Worm (Caenorhabditis elegans) whole organism, young adult: ENCODE results near the gene let-721.

Experiments used
- B0019.2 ChIP-seq: fragments of 200-800 bp; sonication (Bioruptor generic); conservative IDR thresholded peaks from 2 replicates; pipeline ENCODE4 v1.3.6; 2022; ENCODE audit warnings: missing genetic modification reagents, missing genetic modification characterization, missing compliant biosample characterization
- C06A6.2 ChIP-seq: fragments of 200-800 bp; sonication (Bioruptor generic); conservative IDR thresholded peaks from 2 replicates; pipeline ENCODE4 v1.3.6; 2022; ENCODE audit warnings: missing genetic modification characterization, missing compliant biosample characterization
- F22D6.2 ChIP-seq: sonication (generic microtip); optimal IDR thresholded peaks from 2 replicates; lab custom pipeline; 2016; ENCODE audit warnings: mild to moderate bottlenecking, missing genetic modification characterization, missing compliant biosample characterization
- F49E8.2 ChIP-seq: sonication (generic microtip); optimal IDR thresholded peaks from 3 replicates; lab custom pipeline; 2017; ENCODE audit warnings: missing genetic modification characterization, mild to moderate bottlenecking, missing compliant biosample characterization, antibody characterized with exemption, moderate library complexity; ENCODE audit not compliant: insufficient read depth
- F57A8.1 ChIP-seq: fragments of 200-800 bp; sonication (Bioruptor generic); optimal IDR thresholded peaks from 2 replicates; lab custom pipeline; 2018; ENCODE audit warnings: mild to moderate bottlenecking, missing genetic modification characterization, moderate library complexity, missing compliant biosample characterization
- K11D2.4 ChIP-seq: fragments of 200-800 bp; sonication (Bioruptor generic); IDR thresholded peaks from 2 replicates; pipeline ENCODE4 v1.3.6; 2022; ENCODE audit warnings: missing genetic modification reagents, missing genetic modification characterization, missing compliant biosample characterization
- Y53G8AR.9 ChIP-seq: fragments of 200-800 bp; sonication (Bioruptor generic); conservative IDR thresholded peaks from 2 replicates; pipeline ENCODE4 v1.3.6; 2022; ENCODE audit warnings: missing genetic modification reagents, missing genetic modification characterization, missing compliant biosample characterization
- ZK185.1 ChIP-seq: sonication (generic microtip); optimal IDR thresholded peaks from 2 replicates; lab custom pipeline; 2016; ENCODE audit warnings: mild to moderate bottlenecking, missing genetic modification characterization, missing compliant biosample characterization; ENCODE audit not compliant: poor library complexity, severe bottlenecking
- akir-1 ChIP-seq: fragments of 200-800 bp; sonication (Bioruptor generic); optimal IDR thresholded peaks from 2 replicates; lab custom pipeline; 2018; ENCODE audit warnings: mild to moderate bottlenecking, missing genetic modification characterization, moderate library complexity, missing compliant biosample characterization
- aptf-3 ChIP-seq: fragments of 200-800 bp; sonication (Bioruptor generic); IDR thresholded peaks from 2 replicates; pipeline ENCODE4 v1.3.6; 2022; ENCODE audit warnings: missing genetic modification characterization, missing compliant biosample characterization
- attf-3 ChIP-seq: fragments of 200-800 bp; sonication (Bioruptor generic); conservative IDR thresholded peaks from 2 replicates; pipeline ENCODE4 v1.3.6; 2022; ENCODE audit warnings: missing genetic modification reagents, missing genetic modification characterization, missing compliant biosample characterization
- attf-5 ChIP-seq: fragments of 200-800 bp; sonication (Bioruptor generic); optimal IDR thresholded peaks from 2 replicates; lab custom pipeline; 2018; ENCODE audit warnings: mild to moderate bottlenecking, missing genetic modification characterization, missing compliant biosample characterization
- attf-6 ChIP-seq: fragments of 200-800 bp; sonication (Bioruptor generic); IDR thresholded peaks from 2 replicates; pipeline ENCODE4 v1.3.6; 2022; ENCODE audit warnings: missing genetic modification reagents, missing genetic modification characterization, missing compliant biosample characterization
- bed-1 ChIP-seq: fragments of 200-800 bp; sonication (Bioruptor generic); IDR thresholded peaks from 2 replicates; pipeline ENCODE4 v1.3.6; 2022; ENCODE audit warnings: missing genetic modification reagents, missing genetic modification characterization, missing compliant biosample characterization
- bed-2 ChIP-seq: fragments of 200-800 bp; sonication (Bioruptor generic); IDR thresholded peaks from 2 replicates; pipeline ENCODE4 v1.3.6; 2022; ENCODE audit warnings: missing genetic modification reagents, missing genetic modification characterization, missing compliant biosample characterization
- ccch-3 ChIP-seq: fragments of 200-800 bp; sonication (Bioruptor generic); optimal IDR thresholded peaks from 2 replicates; lab custom pipeline; 2018; ENCODE audit warnings: mild to moderate bottlenecking, missing genetic modification characterization, missing compliant biosample characterization
- cebp-2 ChIP-seq: fragments of 200-800 bp; sonication (Bioruptor generic); IDR thresholded peaks from 2 replicates; pipeline ENCODE4 v1.3.6; 2022; ENCODE audit warnings: missing genetic modification characterization, missing compliant biosample characterization
- ceh-27 ChIP-seq: fragments of 200-800 bp; sonication (Bioruptor generic); optimal IDR thresholded peaks from 2 replicates; lab custom pipeline; 2018; ENCODE audit warnings: mild to moderate bottlenecking, missing genetic modification characterization, moderate library complexity, missing compliant biosample characterization
- ceh-58 ChIP-seq: fragments of 200-800 bp; sonication (Bioruptor generic); IDR thresholded peaks from 2 replicates; pipeline ENCODE4 v1.3.6; 2022; ENCODE audit warnings: missing genetic modification characterization, missing compliant biosample characterization
- dpff-1 ChIP-seq: sonication (generic microtip); optimal IDR thresholded peaks from 2 replicates; lab custom pipeline; 2017; ENCODE audit warnings: mild to moderate bottlenecking, missing genetic modification characterization, missing compliant biosample characterization
- efl-1 ChIP-seq: fragments of 150-350 bp; optimal IDR thresholded peaks from 2 replicates; lab custom pipeline; 2014; ENCODE audit warnings: missing biosample characterization, missing genetic modification reagents, missing genetic modification characterization
- egl-18 ChIP-seq: fragments of 200-800 bp; sonication (Bioruptor generic); IDR thresholded peaks from 2 replicates; pipeline ENCODE4 v1.3.6; 2022; ENCODE audit warnings: missing genetic modification reagents, missing genetic modification characterization, missing compliant biosample characterization
- egl-44 ChIP-seq: fragments of 200-800 bp; sonication (Bioruptor generic); IDR thresholded peaks from 2 replicates; pipeline ENCODE4 v1.3.6; 2022; ENCODE audit warnings: missing genetic modification reagents, missing genetic modification characterization, missing compliant biosample characterization
- ekl-4 ChIP-seq: fragments of 200-800 bp; sonication (Bioruptor generic); IDR thresholded peaks from 2 replicates; pipeline ENCODE4 v1.3.6; 2022; ENCODE audit warnings: missing genetic modification reagents, missing genetic modification characterization, missing compliant biosample characterization
- ets-4 ChIP-seq: fragments of 200-800 bp; sonication (Bioruptor generic); optimal IDR thresholded peaks from 2 replicates; lab custom pipeline; 2018; ENCODE audit warnings: mild to moderate bottlenecking, missing genetic modification characterization, missing compliant biosample characterization
- fkh-3 ChIP-seq: sonication (generic microtip); optimal IDR thresholded peaks from 2 replicates; lab custom pipeline; 2016; ENCODE audit warnings: mild to moderate bottlenecking, missing genetic modification characterization, missing compliant biosample characterization
- gei-17 ChIP-seq: fragments of 200-800 bp; sonication (Bioruptor generic); optimal IDR thresholded peaks from 2 replicates; lab custom pipeline; 2018; ENCODE audit warnings: mild to moderate bottlenecking, missing genetic modification characterization, missing compliant biosample characterization
- hlh-26 ChIP-seq: fragments of 200-800 bp; sonication (Bioruptor generic); conservative IDR thresholded peaks from 2 replicates; pipeline ENCODE4 v1.3.6; 2022; ENCODE audit warnings: missing genetic modification reagents, missing genetic modification characterization, missing compliant biosample characterization
- hmg-1.2 ChIP-seq: fragments of 200-800 bp; sonication (Bioruptor generic); IDR thresholded peaks from 2 replicates; pipeline ENCODE4 v1.3.6; 2022; ENCODE audit warnings: missing genetic modification reagents, missing genetic modification characterization, missing compliant biosample characterization
- hrde-1 ChIP-seq: sonication (generic microtip); optimal IDR thresholded peaks from 2 replicates; lab custom pipeline; 2016; ENCODE audit warnings: missing genetic modification characterization, mild to moderate bottlenecking, missing compliant biosample characterization, moderate library complexity, missing genotype, missing genetic modification reagents, borderline replicate concordance
- lag-1 ChIP-seq: fragments of 200-800 bp; sonication (Bioruptor generic); IDR thresholded peaks from 2 replicates; pipeline ENCODE4 v1.3.6; 2022; ENCODE audit warnings: missing genetic modification reagents, missing genetic modification characterization, missing compliant biosample characterization
- lin-26 ChIP-seq: fragments of 200-800 bp; sonication (Bioruptor generic); IDR thresholded peaks from 2 replicates; pipeline ENCODE4 v1.3.6; 2022; ENCODE audit warnings: missing genetic modification reagents, missing genetic modification characterization, missing compliant biosample characterization
- lin-35 ChIP-seq, 3 experiments: fragments of 150-350 bp in 2 of 3; sonication (generic microtip) in 1 of 3; optimal IDR thresholded peaks; 2 replicates each; lab custom pipeline; 2014 to 2018; ENCODE audit warnings: missing biosample characterization in 3 of 3, missing genetic modification characterization in 3 of 3, missing genetic modification reagents in 3 of 3
- lin-40 ChIP-seq: sonication (generic microtip); optimal IDR thresholded peaks from 2 replicates; lab custom pipeline; 2016; ENCODE audit warnings: missing genetic modification characterization, mild to moderate bottlenecking, missing compliant biosample characterization, missing genotype, missing genetic modification reagents
- lin-54 ChIP-seq: fragments of 200-800 bp; sonication (Bioruptor generic); optimal IDR thresholded peaks from 2 replicates; lab custom pipeline; 2018; ENCODE audit warnings: mild to moderate bottlenecking, missing genetic modification characterization, missing compliant biosample characterization
- lir-1 ChIP-seq: fragments of 200-800 bp; sonication (Bioruptor generic); conservative IDR thresholded peaks from 2 replicates; pipeline ENCODE4 v1.3.6; 2022; ENCODE audit warnings: missing genetic modification reagents, missing genetic modification characterization, missing compliant biosample characterization
- lsy-27 ChIP-seq: sonication (generic microtip); optimal IDR thresholded peaks from 2 replicates; lab custom pipeline; 2017; ENCODE audit warnings: missing genetic modification characterization, mild to moderate bottlenecking, missing compliant biosample characterization, antibody characterized with exemption, missing genotype, borderline replicate concordance; ENCODE audit not compliant: insufficient read depth
- mes-4 ChIP-seq: sonication (generic microtip); optimal IDR thresholded peaks from 2 replicates; lab custom pipeline; 2016; ENCODE audit warnings: missing genotype, missing genetic modification characterization, missing compliant biosample characterization
- nfyb-1 ChIP-seq: fragments of 200-800 bp; sonication (Bioruptor generic); IDR thresholded peaks from 2 replicates; pipeline ENCODE4 v1.3.6; 2022; ENCODE audit warnings: missing genetic modification reagents, missing genetic modification characterization, missing compliant biosample characterization
- nhr-120 ChIP-seq: fragments of 200-800 bp; sonication (Bioruptor generic); IDR thresholded peaks from 2 replicates; pipeline ENCODE4 v1.3.6; 2022; ENCODE audit warnings: missing genetic modification characterization, missing compliant biosample characterization
- nhr-179 ChIP-seq: sonication (generic microtip); optimal IDR thresholded peaks from 2 replicates; lab custom pipeline; 2016; ENCODE audit warnings: mild to moderate bottlenecking, missing genetic modification characterization, missing compliant biosample characterization
- nhr-80 ChIP-seq: sonication (generic microtip); optimal IDR thresholded peaks from 2 replicates; lab custom pipeline; 2016; ENCODE audit warnings: missing genetic modification characterization, missing compliant biosample characterization
- rec-8 ChIP-seq, 2 experiments: sonication (generic microtip); optimal IDR thresholded peaks; 2 replicates each; lab custom pipeline; 2016; ENCODE audit warnings: mild to moderate bottlenecking in 2 of 2, missing genetic modification characterization in 2 of 2, missing genetic modification reagents in 2 of 2, missing genotype in 2 of 2, missing biosample characterization in 1 of 2, missing compliant biosample characterization in 1 of 2, moderate library complexity in 1 of 2
- snpc-3.4 ChIP-seq: sonication (generic microtip); optimal IDR thresholded peaks from 2 replicates; lab custom pipeline; 2017; ENCODE audit warnings: missing genetic modification characterization, mild to moderate bottlenecking, missing compliant biosample characterization, antibody characterized with exemption, moderate library complexity, missing genotype, missing genetic modification reagents
- somi-1 ChIP-seq: fragments of 200-800 bp; sonication (Bioruptor generic); optimal IDR thresholded peaks from 2 replicates; lab custom pipeline; 2018; ENCODE audit warnings: mild to moderate bottlenecking, missing genetic modification characterization, missing compliant biosample characterization
- tbp1 ChIP-seq: fragments of 200-800 bp; sonication (Bioruptor generic); optimal IDR thresholded peaks from 2 replicates; lab custom pipeline; 2018; ENCODE audit warnings: mild to moderate bottlenecking, missing genetic modification characterization, missing compliant biosample characterization
- zfh-2 ChIP-seq: fragments of 200-800 bp; sonication (Bioruptor generic); conservative IDR thresholded peaks from 2 replicates; pipeline ENCODE4 v1.3.6; 2022; ENCODE audit warnings: missing genetic modification reagents, missing genetic modification characterization, missing compliant biosample characterization
- ztf-3 ChIP-seq: fragments of 200-800 bp; sonication (Bioruptor generic); optimal IDR thresholded peaks from 2 replicates; lab custom pipeline; 2018; ENCODE audit warnings: mild to moderate bottlenecking, missing genetic modification characterization, missing compliant biosample characterization

let-721 gene

ce11 chrIII:6431766-6432228 is 14.9 kb downstream of the let-721 start, which contains the start of the genes mrps-17 and txdc-9:
Gene mrps-17 (minus strand): TSS chrIII:6431798.
Gene txdc-9 (plus strand): TSS chrIII:6432178.
- no peak for TF ChIP-seq nhr-80
- no peak for TF ChIP-seq lag-1
- no peak for TF ChIP-seq nfyb-1
- peak; percentile 47; the same call in 1 of the 2 replicates for TF ChIP-seq hmg-1.2 (GFP tag; lab: Robert Waterston, UW)
- TF ChIP-seq ztf-3 (GFP tag; lab: Kevin White, UChicago): no peak
- no peak for TF ChIP-seq lin-26 (GFP tag; lab: Robert Waterston, UW)
- TF ChIP-seq Y53G8AR.9 (GFP tag; lab: Robert Waterston, UW): no peak
- no peak for TF ChIP-seq ets-4 (GFP tag; lab: Kevin White, UChicago)
- TF ChIP-seq fkh-3 (tag; lab: Kevin White, UChicago): no peak
- TF ChIP-seq akir-1 (GFP tag; lab: Kevin White, UChicago): no peak
- TF ChIP-seq lin-40 (tag; lab: Kevin White, UChicago): peak; percentile 33
- TF ChIP-seq hrde-1 (tag; lab: Kevin White, UChicago): no peak
- TF ChIP-seq nhr-120 (GFP tag; lab: Robert Waterston, UW): no peak
- TF ChIP-seq bed-1 (GFP tag; lab: Robert Waterston, UW): no peak
- TF ChIP-seq tbp1: peak; percentile 53
- TF ChIP-seq bed-2 (GFP tag; lab: Robert Waterston, UW): no peak
- no peak for TF ChIP-seq attf-3 (GFP tag; lab: Robert Waterston, UW)
- TF ChIP-seq lsy-27 (tag; lab: Kevin White, UChicago): no peak
- TF ChIP-seq ekl-4 (GFP tag; lab: Robert Waterston, UW): no peak
- TF ChIP-seq somi-1 (GFP tag; lab: Kevin White, UChicago): no peak
- TF ChIP-seq C06A6.2 (GFP tag; lab: Robert Waterston, UW): no peak
- no peak for TF ChIP-seq ccch-3 (GFP tag; lab: Kevin White, UChicago)
- TF ChIP-seq F22D6.2: no peak
- TF ChIP-seq ZK185.1 (tag; lab: Kevin White, UChicago): peak; percentile 5
- peak; percentile 71 for TF ChIP-seq attf-5 (GFP tag; lab: Kevin White, UChicago)
- no peak for TF ChIP-seq aptf-3 (GFP tag; lab: Robert Waterston, UW)
- no peak for TF ChIP-seq cebp-2 (GFP tag; lab: Robert Waterston, UW)
- TF ChIP-seq lin-35 (GFP tag; optimal IDR thresholded peaks at IDR 0.05; lab: Kevin White, UChicago): peak in 1 of 3 experiments; percentile 67
- no peak for TF ChIP-seq dpff-1
- TF ChIP-seq zfh-2 (GFP tag; lab: Robert Waterston, UW): no peak
- TF ChIP-seq F57A8.1 (GFP tag; lab: Kevin White, UChicago): no peak
- no peak for TF ChIP-seq egl-18 (GFP tag; lab: Robert Waterston, UW)
- TF ChIP-seq attf-6 (GFP tag; lab: Robert Waterston, UW): no peak
- peak; percentile 47 for TF ChIP-seq efl-1
- peak; percentile 55 for TF ChIP-seq ceh-27
- no peak for TF ChIP-seq gei-17 (GFP tag; lab: Kevin White, UChicago)
- TF ChIP-seq K11D2.4 (GFP tag; lab: Robert Waterston, UW): no peak
- TF ChIP-seq lir-1: no peak
- peak; percentile 42 for TF ChIP-seq lin-54 (GFP tag; lab: Kevin White, UChicago)
- 0 out of 2 replicates have a peak, but pooled peaks have one; percentile 39 for TF ChIP-seq B0019.2
- no peak for TF ChIP-seq hlh-26 (GFP tag; lab: Robert Waterston, UW)
- TF ChIP-seq snpc-3.4: peak; percentile 20
- TF ChIP-seq nhr-179 (tag; lab: Kevin White, UChicago): no peak
- TF ChIP-seq ceh-58 (GFP tag; lab: Robert Waterston, UW): no peak
- TF ChIP-seq F49E8.2 (tag; lab: Kevin White, UChicago): no peak
- TF ChIP-seq rec-8 (tag; optimal IDR thresholded peaks at IDR 0.05; lab: Kevin White, UChicago): no peak
- no peak for TF ChIP-seq egl-44
- TF ChIP-seq mes-4 (tag; lab: Kevin White, UChicago): no peak
